Worm (Caenorhabditis elegans): Measurements from ENCODE around the gene F32D8.11.

Gene F32D8.11

DNA sequence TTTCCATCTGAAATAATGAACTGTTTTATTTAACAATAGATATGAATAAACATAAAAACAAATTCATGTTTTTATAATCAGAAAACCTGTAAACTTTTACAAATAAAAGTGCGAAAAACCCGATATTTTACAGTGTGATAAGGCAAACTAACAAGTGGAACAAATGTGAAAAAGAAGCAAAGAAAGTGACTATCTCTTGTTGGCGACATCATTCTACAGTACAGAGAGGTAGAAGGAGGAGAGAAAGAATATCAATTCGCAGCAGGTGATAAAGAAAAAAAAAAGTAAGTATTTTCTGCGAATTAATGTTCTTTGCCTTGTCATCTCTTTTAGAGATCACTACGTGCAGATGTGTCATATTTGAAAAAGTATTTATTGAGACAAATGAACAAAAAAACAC is 29.2 kb downstream of the F32D8.11 start (continued):
- TF ChIP-seq mdl-1 (tag; optimal IDR thresholded peaks at IDR 0.05) = peak in 1 of 2 experiments; percentile 43
- TF ChIP-seq nhr-28 (tag; optimal IDR thresholded peaks at IDR 0.05) = peak; percentile 91
- no peak for TF ChIP-seq nhr-42 (GFP tag; IDR thresholded peaks at IDR 0.05)
- no peak for TF ChIP-seq fos-1 (tag; optimal IDR thresholded peaks at IDR 0.05)
- no peak for TF ChIP-seq fkh-10 (GFP tag; optimal IDR thresholded peaks at IDR 0.05)

DNA sequence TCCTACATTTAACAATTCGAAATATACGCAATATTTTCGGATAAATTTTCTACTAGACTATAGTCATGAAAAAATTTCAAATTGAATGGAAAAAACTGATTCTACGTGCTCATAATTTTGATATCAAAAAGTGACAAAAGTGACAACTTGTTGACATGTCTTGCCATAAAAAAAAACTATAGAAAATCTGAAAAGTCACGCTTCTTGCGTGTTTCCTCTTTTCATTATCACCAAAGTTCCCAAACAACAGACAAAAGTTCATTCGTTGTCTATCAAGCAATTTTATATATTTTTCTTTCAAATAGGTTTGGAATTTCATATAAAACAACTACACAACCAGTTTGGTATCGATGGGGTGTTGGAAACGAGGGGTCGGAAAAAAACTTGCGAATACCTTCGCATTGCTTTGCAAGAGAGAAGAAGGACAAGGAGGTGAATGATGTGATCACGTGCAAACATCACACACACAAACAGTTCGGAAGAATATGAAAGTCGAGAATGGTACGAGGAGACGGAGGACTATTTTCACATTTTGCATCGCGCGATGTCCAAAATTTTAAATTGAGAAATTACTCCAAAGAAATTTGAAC is 29.8 kb downstream of the F32D8.11 start:
- TF ChIP-seq unc-62 (GFP tag; optimal IDR thresholded peaks at IDR 0.05 in 1 of 2) (peak in 1 of 2 experiments; percentile 71), unc-62 (tag; optimal IDR thresholded peaks at IDR 0.05) (no peak), mxl-3 (GFP tag; optimal IDR thresholded peaks at IDR 0.05) (peak; percentile 32), dve-1 (tag; optimal IDR thresholded peaks at IDR 0.05; ENCODE audit: insufficient read depth) (peak; percentile 9), dmd-6 (GFP tag; IDR thresholded peaks at IDR 0.05) (peak; percentile 84), hmg-1.1 (GFP tag; IDR thresholded peaks at IDR 0.05) (no peak), php-3 (GFP tag; IDR thresholded peaks at IDR 0.05) (0 out of 2 replicates have a peak, but pooled peaks have one; percentile 39), daf-16 (GFP tag; optimal IDR thresholded peaks at IDR 0.05) (no peak), daf-16 (tag; optimal IDR thresholded peaks at IDR 0.05) (peak; percentile 77), aha-1 (tag) (peak; percentile 80), hlh-30 (tag; optimal IDR thresholded peaks at IDR 0.05; ENCODE audit: insufficient read depth) (peak; percentile 73), nhr-48 (tag; optimal IDR thresholded peaks at IDR 0.05) (no peak)

DNA sequence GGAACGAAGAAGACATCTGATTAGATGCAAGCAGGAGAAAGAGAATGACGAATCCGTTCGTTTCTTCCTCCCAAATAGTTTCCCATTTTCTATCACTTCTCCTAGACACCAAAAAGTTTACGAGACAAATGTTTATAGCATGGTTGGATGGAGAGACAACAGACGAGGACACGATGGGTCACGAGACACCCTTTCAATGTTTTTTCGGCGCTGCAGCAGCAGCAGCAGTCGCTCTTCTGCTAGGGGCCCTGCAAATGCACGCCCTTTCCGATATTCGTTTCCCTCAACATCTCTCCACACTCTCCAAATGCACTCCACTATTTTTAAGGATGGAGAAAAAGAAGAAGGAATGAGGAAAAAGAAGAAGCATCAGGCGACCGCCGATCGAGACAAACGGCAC is 30.6 kb downstream of the F32D8.11 start:
- TF ChIP-seq zag-1 (tag; optimal IDR thresholded peaks at IDR 0.05) (peak; percentile 66), lsy-2 (tag; optimal IDR thresholded peaks at IDR 0.05) (peak; percentile 59 to 67), nhr-76 (tag; optimal IDR thresholded peaks at IDR 0.05) (peak; percentile 25), hlh-30 (tag; optimal IDR thresholded peaks at IDR 0.05; ENCODE audit: insufficient read depth) (peak; percentile 84), skn-1 (tag; optimal IDR thresholded peaks at IDR 0.05) (no peak), ctbp-1 (GFP tag; IDR thresholded peaks at IDR 0.05) (peak; percentile 85), nhr-42 (GFP tag; IDR thresholded peaks at IDR 0.05) (no peak), rbr-2 (tag; optimal IDR thresholded peaks at IDR 0.05) (peak; percentile 70), ceh-20 (GFP tag; IDR thresholded peaks at IDR 0.05) (peak; percentile 87), ZK546.5 (tag; optimal IDR thresholded peaks at IDR 0.05) (no peak), nhr-6 (tag; optimal IDR thresholded peaks at IDR 0.05) (peak; percentile 62), attf-4 (tag; optimal IDR thresholded peaks at IDR 0.05) (no peak), nhr-111 (GFP tag; optimal IDR thresholded peaks at IDR 0.05) (no peak), mxl-3 (GFP tag; optimal IDR thresholded peaks at IDR 0.05) (peak; percentile 47), ceh-32 (tag; optimal IDR thresholded peaks at IDR 0.05; ENCODE audit: poor library complexity) (peak; percentile 34), set-16 (GFP tag; IDR thresholded peaks at IDR 0.05) (peak; percentile 74), Y5F2A.4 (GFP tag; optimal IDR thresholded peaks at IDR 0.05) (no peak), nhr-48 (tag; optimal IDR thresholded peaks at IDR 0.05) (peak; percentile 79), dmd-6 (GFP tag; IDR thresholded peaks at IDR 0.05) (peak; percentile 87), mdl-1 (tag; optimal IDR thresholded peaks at IDR 0.05) (peak; percentile 53 to 82), T20F7.1 (GFP tag; optimal IDR thresholded peaks at IDR 0.05) (no peak), pha-4 (GFP tag; IDR thresholded peaks at IDR 0.05) (peak; percentile 62; the same call in 1 of the 2 replicates), pha-4 (tag; optimal IDR thresholded peaks at IDR 0.05) (no peak), aly-2 (tag; optimal IDR thresholded peaks at IDR 0.05) (no peak), zfp-2 (tag; optimal IDR thresholded peaks at IDR 0.05) (no peak), pqm-1 (tag; optimal IDR thresholded peaks at IDR 0.05) (no peak), zfp-3 (GFP tag; conservative IDR thresholded peaks at IDR 0.05) (0 out of 2 replicates have a peak, but pooled peaks have one; percentile 39), aha-1 (tag) (peak; percentile 96), ceh-82 (tag; optimal IDR thresholded peaks at IDR 0.05) (no peak), nhr-102 (tag; optimal IDR thresholded peaks at IDR 0.05) (no peak), saeg-2 (GFP tag; IDR thresholded peaks at IDR 0.05) (peak; percentile 98), daf-12 (tag; optimal IDR thresholded peaks at IDR 0.05) (no peak), lin-1 (GFP tag; IDR thresholded peaks at IDR 0.05) (no peak), ZK337.2 (GFP tag; IDR thresholded peaks at IDR 0.05) (no peak), mes-2 (tag; optimal IDR thresholded peaks at IDR 0.05; ENCODE audit: poor library complexity, severe bottlenecking) (peak; percentile 51), ztf-11 (tag; optimal IDR thresholded peaks at IDR 0.05) (no peak), hmg-1.1 (GFP tag; IDR thresholded peaks at IDR 0.05) (peak; percentile 70; the same call in 1 of the 2 replicates), D1046.2 (GFP tag; IDR thresholded peaks at IDR 0.05) (no peak)
